Fruit fly (Drosophila melanogaster): Measurements from ENCODE around the gene Skp2.

The Skp2 gene

dm6 chr3R:4319507-4320138 lies 17.9 kb downstream of the Skp2 start, which contains the start of gene CG9795 (continued):
- no peak for TF ChIP-seq onecut (GFP tag; IDR thresholded peaks at IDR 0.05)
- TF ChIP-seq kah (GFP tag; optimal IDR thresholded peaks at IDR 0.05), result no peak
- peak; percentile 28 for TF ChIP-seq CG10543 (GFP tag; optimal IDR thresholded peaks at IDR 0.05)
- peak; percentile 45; the same call in 1 of the 2 replicates for TF ChIP-seq vvl (GFP tag; IDR thresholded peaks at IDR 0.05)
- TF ChIP-seq wor (GFP tag; IDR thresholded peaks at IDR 0.05), result no peak
- TF ChIP-seq CG8089 (GFP tag; optimal IDR thresholded peaks at IDR 0.05), result no peak
- peak; percentile 4 for TF ChIP-seq CG4424 (GFP tag; optimal IDR thresholded peaks at IDR 0.05)
- peak; percentile 75 for TF ChIP-seq Doc3 (GFP tag; IDR thresholded peaks at IDR 0.05; ENCODE audit: partially characterized antibody)
- TF ChIP-seq CG2129 (GFP tag; IDR thresholded peaks at IDR 0.05; ENCODE audit: partially characterized antibody), result peak; percentile 49
- TF ChIP-seq Med (GFP tag), result peak; percentile 91
- peak; percentile 54 for TF ChIP-seq HmgZ (tag; optimal IDR thresholded peaks at IDR 0.05)
- no peak for TF ChIP-seq dmrt11E (tag; optimal IDR thresholded peaks at IDR 0.05)
- peak; percentile 22 for TF ChIP-seq CG9797 (GFP tag; optimal IDR thresholded peaks at IDR 0.05)
- no peak for TF ChIP-seq gsb-n (tag; optimal IDR thresholded peaks at IDR 0.05)
- TF ChIP-seq Nf-YB (GFP tag; optimal IDR thresholded peaks at IDR 0.05), result no peak
- peak; percentile 92 for TF ChIP-seq Opbp (GFP tag; IDR thresholded peaks at IDR 0.05; ENCODE audit: partially characterized antibody)
- TF ChIP-seq Tbp (GFP tag; optimal IDR thresholded peaks at IDR 0.05), result no peak
- TF ChIP-seq NFAT (GFP tag; IDR thresholded peaks at IDR 0.05), result peak; percentile 37; the same call in 1 of the 2 replicates
- TF ChIP-seq zfh2 (GFP tag; optimal IDR thresholded peaks at IDR 0.05), result peak; percentile 48
- no peak for TF ChIP-seq Dek (tag; optimal IDR thresholded peaks at IDR 0.05)
- no peak for TF ChIP-seq ro (GFP tag; IDR thresholded peaks at IDR 0.05)
- no peak for TF ChIP-seq CG7928 (GFP tag; optimal IDR thresholded peaks at IDR 0.05)
- TF ChIP-seq Meics (GFP tag; optimal IDR thresholded peaks at IDR 0.05), result peak; percentile 37
- TF ChIP-seq jumu (GFP tag; optimal IDR thresholded peaks at IDR 0.05), result peak; percentile 61
- TF ChIP-seq CG15514 (GFP tag; optimal IDR thresholded peaks at IDR 0.05), result peak; percentile 84
- TF ChIP-seq h (optimal IDR thresholded peaks at IDR 0.05), result no peak
- no peak for TF ChIP-seq sc (optimal IDR thresholded peaks at IDR 0.05)
- TF ChIP-seq sc (GFP tag; optimal IDR thresholded peaks at IDR 0.05), result no peak
- no peak for TF ChIP-seq lbe (GFP tag; optimal IDR thresholded peaks at IDR 0.05)
- peak; percentile 18 for TF ChIP-seq HLH54F (GFP tag; optimal IDR thresholded peaks at IDR 0.05)
- no peak for TF ChIP-seq gce (GFP tag; IDR thresholded peaks at IDR 0.05)
- TF ChIP-seq insv (GFP tag; optimal IDR thresholded peaks at IDR 0.05), result no peak
- TF ChIP-seq TFAM (GFP tag; optimal IDR thresholded peaks at IDR 0.05), result no peak
- TF ChIP-seq pnt (GFP tag; optimal IDR thresholded peaks at IDR 0.05), result no peak
- no peak for TF ChIP-seq Chrac-16 (GFP tag; optimal IDR thresholded peaks at IDR 0.05)
- no peak for TF ChIP-seq org-1 (GFP tag; optimal IDR thresholded peaks at IDR 0.05)
- TF ChIP-seq CG1832 (GFP tag; optimal IDR thresholded peaks at IDR 0.05), result no peak
- TF ChIP-seq MBD-R2 (GFP tag; IDR thresholded peaks at IDR 0.05), result peak; percentile 83
- TF ChIP-seq tx (GFP tag; optimal IDR thresholded peaks at IDR 0.05), result peak; percentile 25
- TF ChIP-seq hth (optimal IDR thresholded peaks at IDR 0.05), result no peak
- TF ChIP-seq CG16815 (GFP tag; optimal IDR thresholded peaks at IDR 0.05), result no peak
- peak; percentile 42 for TF ChIP-seq zen (tag; optimal IDR thresholded peaks at IDR 0.05)
- no peak for TF ChIP-seq Ssrp (tag; optimal IDR thresholded peaks at IDR 0.05)
- TF ChIP-seq slp2 (GFP tag; optimal IDR thresholded peaks at IDR 0.05), result no peak
- peak; percentile 100 for TF ChIP-seq CG10431 (GFP tag; optimal IDR thresholded peaks at IDR 0.05)
- no peak for TF ChIP-seq gsb (GFP tag; IDR thresholded peaks at IDR 0.05)
- no peak for TF ChIP-seq C15 (GFP tag; IDR thresholded peaks at IDR 0.05)
- TF ChIP-seq CG10654 (GFP tag; optimal IDR thresholded peaks at IDR 0.05), result no peak
- TF ChIP-seq CG3065 (GFP tag; optimal IDR thresholded peaks at IDR 0.05), result no peak
- peak; percentile 49 for TF ChIP-seq CG18599 (GFP tag; optimal IDR thresholded peaks at IDR 0.05)
- TF ChIP-seq mam (GFP tag; optimal IDR thresholded peaks at IDR 0.05), result peak; percentile 13
- TF ChIP-seq sisA (GFP tag; IDR thresholded peaks at IDR 0.05), result no peak
